Fruit fly (Drosophila melanogaster) whole organism, embryonic: Measurements from ENCODE around the gene CG42449.

Experiments
- Adf1 ChIP-seq: fragments of 200-800 bp; sonication (Bioruptor generic); IDR thresholded peaks from 2 replicates; pipeline ENCODE4 v1.3.6; 2022; ENCODE audit warnings: missing biosample characterization, missing genetic modification characterization
- CG10654 ChIP-seq: fragments of 200-800 bp; sonication (Bioruptor generic); optimal IDR thresholded peaks from 2 replicates; lab custom pipeline; 2016; ENCODE audit warnings: missing biosample characterization, missing genetic modification characterization
- CG11093 ChIP-seq: fragments of 200-800 bp; sonication (Bioruptor generic); IDR thresholded peaks from 3 replicates; pipeline ENCODE4 v1.3.6; 2022; ENCODE audit warnings: missing biosample characterization, missing genetic modification characterization
- CG11696 ChIP-seq: fragments of 200-800 bp; sonication (Bioruptor generic); IDR thresholded peaks from 2 replicates; pipeline ENCODE4 v1.3.6; 2022; ENCODE audit warnings: missing biosample characterization, missing genetic modification characterization
- CG12659 ChIP-seq: fragments of 200-800 bp; sonication (Bioruptor generic); optimal IDR thresholded peaks from 3 replicates; lab custom pipeline; 2017; ENCODE audit warnings: mild to moderate bottlenecking, missing biosample characterization, missing genetic modification reagents, missing genetic modification characterization
- CG14667 ChIP-seq: fragments of 200-800 bp; sonication (Bioruptor generic); IDR thresholded peaks from 2 replicates; pipeline ENCODE4 v1.3.6; 2022; ENCODE audit warnings: missing biosample characterization, missing genetic modification characterization
- CG14965 ChIP-seq: fragments of 200-800 bp; sonication (Bioruptor generic); optimal IDR thresholded peaks from 2 replicates; lab custom pipeline; 2016; ENCODE audit warnings: missing biosample characterization, missing genetic modification characterization, borderline replicate concordance
- CG15601 ChIP-seq: fragments of 200-800 bp; sonication (Bioruptor generic); optimal IDR thresholded peaks from 3 replicates; lab custom pipeline; 2019; ENCODE audit warnings: missing biosample characterization, mild to moderate bottlenecking, missing genetic modification characterization, moderate library complexity
- CG18262 ChIP-seq: fragments of 200-800 bp; optimal IDR thresholded peaks from 3 replicates; lab custom pipeline; 2019; ENCODE audit warnings: missing biosample characterization, mild to moderate bottlenecking, missing genetic modification characterization, moderate library complexity
- CG18599 ChIP-seq: fragments of 200-800 bp; sonication (Bioruptor generic); optimal IDR thresholded peaks from 3 replicates; lab custom pipeline; 2017; ENCODE audit warnings: missing biosample characterization, missing genetic modification characterization, mild to moderate bottlenecking, moderate library complexity, missing genetic modification reagents
- CG2202 ChIP-seq: fragments of 200-800 bp; sonication (Bioruptor generic); optimal IDR thresholded peaks from 2 replicates; lab custom pipeline; 2018; ENCODE audit warnings: missing biosample characterization, mild to moderate bottlenecking, missing genetic modification characterization
- CG4424 ChIP-seq: fragments of 200-800 bp; sonication (Bioruptor generic); optimal IDR thresholded peaks from 3 replicates; lab custom pipeline; 2016; ENCODE audit warnings: missing biosample characterization, missing genetic modification characterization
- CG6791 ChIP-seq: fragments of 200-800 bp; sonication (Bioruptor generic); IDR thresholded peaks from 3 replicates; pipeline ENCODE4 v1.3.6; 2022; ENCODE audit warnings: missing biosample characterization, missing genetic modification characterization; ENCODE audit not compliant: partially characterized antibody
- CG7271 ChIP-seq: fragments of 200-800 bp; sonication (Bioruptor generic); optimal IDR thresholded peaks from 2 replicates; lab custom pipeline; 2018; ENCODE audit warnings: missing biosample characterization, mild to moderate bottlenecking, missing genetic modification characterization, moderate library complexity
- CG8388 ChIP-seq: fragments of 200-800 bp; sonication (Bioruptor generic); optimal IDR thresholded peaks from 2 replicates; lab custom pipeline; 2019; ENCODE audit warnings: missing biosample characterization, mild to moderate bottlenecking, missing genetic modification characterization, moderate library complexity
- CG9609 ChIP-seq: fragments of 200-800 bp; sonication (Bioruptor generic); optimal IDR thresholded peaks from 3 replicates; lab custom pipeline; 2016; ENCODE audit warnings: missing biosample characterization, missing genetic modification characterization
- D19B ChIP-seq: fragments of 200-800 bp; sonication (Bioruptor generic); optimal IDR thresholded peaks from 2 replicates; lab custom pipeline; 2017; ENCODE audit warnings: missing biosample characterization, mild to moderate bottlenecking, missing genetic modification characterization
- ERR ChIP-seq: fragments of 200-800 bp; sonication (Bioruptor generic); optimal IDR thresholded peaks from 2 replicates; lab custom pipeline; 2016; ENCODE audit warnings: missing biosample characterization, missing genetic modification characterization
- Elba2 ChIP-seq: fragments of 200-800 bp; sonication (Bioruptor generic); optimal IDR thresholded peaks from 3 replicates; lab custom pipeline; 2016; ENCODE audit warnings: missing biosample characterization, missing genetic modification characterization
- Fer2 ChIP-seq: fragments of 200-800 bp; sonication (Bioruptor generic); optimal IDR thresholded peaks from 2 replicates; lab custom pipeline; 2018; ENCODE audit warnings: missing biosample characterization, mild to moderate bottlenecking, missing genetic modification characterization, moderate library complexity
- Gsc ChIP-seq: fragments of 200-800 bp; sonication (Bioruptor generic); IDR thresholded peaks from 2 replicates; pipeline ENCODE4 v1.3.6; 2022; ENCODE audit warnings: missing biosample characterization, missing genetic modification characterization
- Lpt ChIP-seq: fragments of >200 bp; optimal IDR thresholded peaks from 2 replicates; lab custom pipeline; 2018; ENCODE audit warnings: missing biosample characterization, missing genetic modification characterization
- MBD-R2 ChIP-seq: fragments of 200-800 bp; sonication (Bioruptor generic); IDR thresholded peaks from 2 replicates; pipeline ENCODE4 v1.3.6; 2022; ENCODE audit warnings: missing biosample characterization, missing genetic modification characterization
- Neu2 ChIP-seq: fragments of 200-800 bp; sonication (Bioruptor generic); optimal IDR thresholded peaks from 3 replicates; lab custom pipeline; 2016; ENCODE audit warnings: missing biosample characterization, missing genetic modification characterization, borderline replicate concordance
- Oli ChIP-seq: fragments of 200-800 bp; sonication (Bioruptor generic); optimal IDR thresholded peaks from 2 replicates; lab custom pipeline; 2018; ENCODE audit warnings: missing biosample characterization, mild to moderate bottlenecking, missing genetic modification characterization, moderate library complexity
- Sox100B ChIP-seq: fragments of 200-800 bp; sonication (Bioruptor generic); optimal IDR thresholded peaks from 3 replicates; lab custom pipeline; 2018; ENCODE audit warnings: missing biosample characterization, mild to moderate bottlenecking, missing genetic modification characterization
- Sry-β ChIP-seq: fragments of 200-800 bp; sonication (Bioruptor generic); optimal IDR thresholded peaks from 2 replicates; lab custom pipeline; 2018; ENCODE audit warnings: missing biosample characterization, mild to moderate bottlenecking, missing genetic modification characterization, moderate library complexity
- TFAM ChIP-seq: fragments of 200-800 bp; sonication (Bioruptor generic); optimal IDR thresholded peaks from 2 replicates; lab custom pipeline; 2017; ENCODE audit warnings: missing biosample characterization, missing genetic modification characterization, inconsistent platforms
- Xrp1 ChIP-seq: fragments of 200-800 bp; sonication (Bioruptor generic); IDR thresholded peaks from 2 replicates; pipeline ENCODE4 v1.3.6; 2022; ENCODE audit warnings: missing biosample characterization, missing genetic modification characterization
- abd-A ChIP-seq: fragments of 200-800 bp; sonication (Bioruptor generic); optimal IDR thresholded peaks from 3 replicates; lab custom pipeline; 2019; ENCODE audit warnings: missing biosample characterization, mild to moderate bottlenecking, missing genetic modification characterization, moderate library complexity
- bowl ChIP-seq: fragments of 200-800 bp; sonication (Bioruptor generic); IDR thresholded peaks from 2 replicates; pipeline ENCODE4 v1.3.6; 2022; ENCODE audit warnings: missing biosample characterization, missing genetic modification characterization
- crol ChIP-seq: fragments of 200-800 bp; sonication (Bioruptor generic); IDR thresholded peaks from 2 replicates; pipeline ENCODE4 v1.3.6; 2022; ENCODE audit warnings: missing biosample characterization, missing genetic modification characterization
- esg ChIP-seq: fragments of 200-800 bp; sonication (Bioruptor generic); conservative IDR thresholded peaks from 2 replicates; pipeline ENCODE4 v1.3.6; 2022; ENCODE audit warnings: missing biosample characterization, missing genetic modification characterization
- ewg ChIP-seq: fragments of 200-800 bp; sonication (Bioruptor generic); optimal IDR thresholded peaks from 3 replicates; lab custom pipeline; 2017; ENCODE audit warnings: mild to moderate bottlenecking, missing biosample characterization, missing genetic modification reagents, missing genetic modification characterization
- fd3F ChIP-seq: fragments of 200-800 bp; sonication (Bioruptor generic); optimal IDR thresholded peaks from 2 replicates; lab custom pipeline; 2018; ENCODE audit warnings: missing biosample characterization, mild to moderate bottlenecking, missing genetic modification characterization, moderate library complexity
- gem ChIP-seq: fragments of 200-800 bp; sonication (Bioruptor generic); optimal IDR thresholded peaks from 2 replicates; lab custom pipeline; 2019; ENCODE audit warnings: missing biosample characterization, mild to moderate bottlenecking, missing genetic modification characterization, moderate library complexity
- gsb-n ChIP-seq: fragments of 200-800 bp; sonication (Bioruptor generic); optimal IDR thresholded peaks from 3 replicates; lab custom pipeline; 2018; ENCODE audit warnings: missing biosample characterization, mild to moderate bottlenecking, missing genetic modification characterization
- inv ChIP-seq: fragments of 200-800 bp; sonication (Bioruptor generic); IDR thresholded peaks from 2 replicates; pipeline ENCODE4 v1.3.6; 2022; ENCODE audit warnings: missing biosample characterization, missing genetic modification characterization; ENCODE audit not compliant: partially characterized antibody
- jigr1 ChIP-seq: fragments of 200-800 bp; sonication (Bioruptor generic); IDR thresholded peaks from 3 replicates; pipeline ENCODE4 v1.3.6; 2022; ENCODE audit warnings: missing biosample characterization, missing genetic modification characterization
- lola ChIP-seq, 3 experiments: fragments of >200 bp in 2 of 3; fragments of 200-800 bp in 1 of 3; sonication (Bioruptor generic) in 1 of 3; optimal IDR thresholded peaks; 2 replicates each; lab custom pipeline; 2017 to 2019; ENCODE audit warnings: missing biosample characterization in 3 of 3, missing genetic modification characterization in 3 of 3, mild to moderate bottlenecking in 1 of 3, moderate library complexity in 1 of 3
- nerfin-2 ChIP-seq: fragments of 200-800 bp; sonication (Bioruptor generic); IDR thresholded peaks from 2 replicates; pipeline ENCODE4 v1.3.6; 2022; ENCODE audit warnings: missing biosample characterization, missing genetic modification characterization; ENCODE audit not compliant: partially characterized antibody
- p53 ChIP-seq: fragments of 200-800 bp; sonication (Bioruptor generic); optimal IDR thresholded peaks from 2 replicates; lab custom pipeline; 2016; ENCODE audit warnings: missing biosample characterization, missing genetic modification characterization
- repo ChIP-seq: fragments of 200-800 bp; sonication (Bioruptor generic); optimal IDR thresholded peaks from 2 replicates; lab custom pipeline; 2016; ENCODE audit warnings: missing biosample characterization, missing genetic modification characterization
- ro ChIP-seq: fragments of 200-800 bp; sonication (Bioruptor generic); IDR thresholded peaks from 2 replicates; pipeline ENCODE4 v1.3.6; 2022; ENCODE audit warnings: missing biosample characterization, missing genetic modification characterization
- stwl ChIP-seq: fragments of 200-800 bp; sonication (Bioruptor generic); optimal IDR thresholded peaks from 3 replicates; lab custom pipeline; 2018; ENCODE audit warnings: missing biosample characterization, mild to moderate bottlenecking, missing genetic modification characterization, moderate library complexity
- tup ChIP-seq: fragments of 200-800 bp; sonication (Bioruptor generic); optimal IDR thresholded peaks from 2 replicates; lab custom pipeline; 2016; ENCODE audit warnings: missing biosample characterization, mild to moderate bottlenecking, missing genetic modification characterization, moderate library complexity
- tx ChIP-seq: fragments of 200-800 bp; sonication (Bioruptor generic); optimal IDR thresholded peaks from 2 replicates; lab custom pipeline; 2016; ENCODE audit warnings: missing biosample characterization, missing genetic modification characterization
- z ChIP-seq: fragments of 200-800 bp; sonication (Bioruptor generic); IDR thresholded peaks from 3 replicates; pipeline ENCODE4 v1.3.6; 2022; ENCODE audit warnings: missing biosample characterization, missing genetic modification characterization
- zen2 ChIP-seq: fragments of 200-800 bp; sonication (Bioruptor generic); IDR thresholded peaks from 3 replicates; pipeline ENCODE4 v1.3.6; 2022; ENCODE audit warnings: missing biosample characterization, missing genetic modification characterization; ENCODE audit not compliant: partially characterized antibody

Gene CG42449

dm6 chrX:5648437-5648959, 34.5 kb upstream of the CG42449 start, which contains the start of gene OtopLa (continued):
- TF ChIP-seq tx (GFP tag; lab: Kevin White, UChicago): peak; percentile 67
- TF ChIP-seq CG7271 (tag; lab: Kevin White, UChicago): peak; percentile 2
- TF ChIP-seq CG18262 (tag; lab: Kevin White, UChicago): peak; percentile 79
- TF ChIP-seq nerfin-2 (GFP tag; lab: Robert Waterston, UW): no peak
- peak; percentile 85 for TF ChIP-seq CG14667 (GFP tag; lab: Robert Waterston, UW)
- TF ChIP-seq Fer2: peak; percentile 57
- no peak for TF ChIP-seq zen2 (GFP tag; lab: Robert Waterston, UW)
- TF ChIP-seq CG11093 (GFP tag; lab: Robert Waterston, UW): peak; percentile 76
- TF ChIP-seq CG11696 (GFP tag; lab: Robert Waterston, UW): peak; percentile 50
- TF ChIP-seq gsb-n: peak; percentile 85
- TF ChIP-seq gem: peak; percentile 89
- TF ChIP-seq CG9609 (GFP tag; lab: Kevin White, UChicago): peak; percentile 71
- peak; percentile 47; the same call in 1 of the 2 replicates for TF ChIP-seq MBD-R2
- TF ChIP-seq lola (GFP tag; optimal IDR thresholded peaks at IDR 0.05; lab: Kevin White, UChicago): peak in 1 of 3 experiments; percentile 75
- no peak for TF ChIP-seq CG6791 (GFP tag; lab: Robert Waterston, UW)
- peak; percentile 55 for TF ChIP-seq D19B (GFP tag; lab: Kevin White, UChicago)
- peak; percentile 50; the same call in 1 of the 2 replicates for TF ChIP-seq ro (GFP tag; lab: Robert Waterston, UW)
- TF ChIP-seq abd-A: no peak
- TF ChIP-seq jigr1 (GFP tag; lab: Robert Waterston, UW): 0 out of 3 replicates have a peak, but pooled peaks have one; percentile 45
- peak; percentile 62 for TF ChIP-seq Adf1 (GFP tag; lab: Robert Waterston, UW)
- TF ChIP-seq CG12659 (GFP tag; lab: Kevin White, UChicago): peak; percentile 78
- no peak for TF ChIP-seq Sry-β (GFP tag; lab: Kevin White, UChicago)
- no peak for TF ChIP-seq Elba2 (GFP tag; lab: Kevin White, UChicago)
- TF ChIP-seq p53 (GFP tag; lab: Kevin White, UChicago): peak; percentile 11
- peak; percentile 73 for TF ChIP-seq CG10654
- TF ChIP-seq Lpt (GFP tag; lab: Kevin White, UChicago): no peak
- TF ChIP-seq ewg: peak; percentile 74
- no peak for TF ChIP-seq inv (GFP tag; lab: Robert Waterston, UW)
- TF ChIP-seq Oli (tag; lab: Kevin White, UChicago): peak; percentile 85
- peak; percentile 9 for TF ChIP-seq stwl
- 0 out of 3 replicates have a peak, but pooled peaks have one; percentile 18 for TF ChIP-seq z (GFP tag; lab: Robert Waterston, UW)
- TF ChIP-seq Sox100B (GFP tag; lab: Kevin White, UChicago): peak; percentile 75
- peak; percentile 76 for TF ChIP-seq CG15601
- TF ChIP-seq CG14965 (GFP tag; lab: Kevin White, UChicago): peak; percentile 45
- TF ChIP-seq ERR: peak; percentile 78
- TF ChIP-seq CG18599 (GFP tag; lab: Kevin White, UChicago): peak; percentile 90
- TF ChIP-seq TFAM (GFP tag; lab: Kevin White, UChicago): peak; percentile 32
- peak; percentile 60 for TF ChIP-seq Gsc
- TF ChIP-seq CG2202 (tag; lab: Kevin White, UChicago): peak; percentile 77
- peak; percentile 62 for TF ChIP-seq crol (GFP tag; lab: Robert Waterston, UW)
- TF ChIP-seq fd3F (GFP tag; lab: Kevin White, UChicago): peak; percentile 59
- peak; percentile 63 for TF ChIP-seq repo (GFP tag; lab: Kevin White, UChicago)
- peak; percentile 81 for TF ChIP-seq esg (GFP tag; lab: Robert Waterston, UW)
- peak; percentile 81 for TF ChIP-seq CG8388
- peak; percentile 84 for TF ChIP-seq CG4424 (GFP tag; lab: Kevin White, UChicago)
- TF ChIP-seq Xrp1 (GFP tag; lab: Robert Waterston, UW): peak; percentile 92
- no peak for TF ChIP-seq Neu2
- peak; percentile 64 for TF ChIP-seq tup (GFP tag; lab: Kevin White, UChicago)
- peak; percentile 77 for TF ChIP-seq bowl (GFP tag; lab: Robert Waterston, UW)
